Fruit fly (Drosophila melanogaster) whole organism, pupa: ENCODE results near the gene CG43896.
A peak's percentile ranks its signal among the peaks of the same experiment; 100 is the strongest.

Experiments
- CG10348 ChIP-seq: fragments of 200-800 bp; sonication (Bioruptor generic); IDR thresholded peaks from 2 replicates; pipeline ENCODE4 v1.3.6; 2022; ENCODE audit warnings: missing biosample characterization, missing genetic modification characterization
- CG12605 ChIP-seq: fragments of 200-800 bp; sonication (Bioruptor generic); IDR thresholded peaks from 2 replicates; pipeline ENCODE4 v1.3.6; 2022; ENCODE audit warnings: missing biosample characterization, missing genetic modification characterization
- CG13204 ChIP-seq: fragments of 200-800 bp; sonication (Bioruptor generic); optimal IDR thresholded peaks from 2 replicates; lab custom pipeline; 2018; ENCODE audit warnings: missing biosample characterization, mild to moderate bottlenecking, missing genetic modification characterization, moderate library complexity
- CG14655 ChIP-seq: fragments of 200-800 bp; sonication (Bioruptor generic); optimal IDR thresholded peaks from 3 replicates; lab custom pipeline; 2017; ENCODE audit warnings: mild to moderate bottlenecking, missing biosample characterization, missing genetic modification reagents, missing genetic modification characterization
- CG15710 ChIP-seq: fragments of 200-800 bp; sonication (Bioruptor generic); optimal IDR thresholded peaks from 2 replicates; lab custom pipeline; 2018; ENCODE audit warnings: missing biosample characterization, mild to moderate bottlenecking, missing genetic modification characterization, moderate library complexity
- CG17806 ChIP-seq: fragments of 200-800 bp; sonication (Bioruptor generic); optimal IDR thresholded peaks from 2 replicates; lab custom pipeline; 2018; ENCODE audit warnings: missing biosample characterization, mild to moderate bottlenecking, missing genetic modification characterization, moderate library complexity
- CG32121 ChIP-seq: fragments of 200-800 bp; sonication (Bioruptor generic); IDR thresholded peaks from 2 replicates; pipeline ENCODE4 v1.3.6; 2022; ENCODE audit warnings: missing biosample characterization, missing genetic modification characterization
- CG34367 ChIP-seq: fragments of 200-800 bp; sonication (Bioruptor generic); optimal IDR thresholded peaks from 2 replicates; lab custom pipeline; 2018; ENCODE audit warnings: missing biosample characterization, mild to moderate bottlenecking, missing genetic modification characterization
- CG4496 ChIP-seq: fragments of 200-800 bp; sonication (Bioruptor generic); IDR thresholded peaks from 3 replicates; pipeline ENCODE4 v1.3.6; 2022; ENCODE audit warnings: missing biosample characterization, missing genetic modification characterization
- CG8159 ChIP-seq: fragments of 200-800 bp; sonication (Bioruptor generic); optimal IDR thresholded peaks from 3 replicates; lab custom pipeline; 2018; ENCODE audit warnings: missing biosample characterization, mild to moderate bottlenecking, missing genetic modification characterization, moderate library complexity
- CG8301 ChIP-seq: fragments of 200-800 bp; sonication (Bioruptor generic); optimal IDR thresholded peaks from 2 replicates; lab custom pipeline; 2018; ENCODE audit warnings: missing biosample characterization, mild to moderate bottlenecking, missing genetic modification characterization
- CG9948 ChIP-seq: fragments of 200-800 bp; sonication (Bioruptor generic); optimal IDR thresholded peaks from 2 replicates; lab custom pipeline; 2018; ENCODE audit warnings: missing biosample characterization, mild to moderate bottlenecking, missing genetic modification characterization, moderate library complexity
- D1 ChIP-seq: fragments of 200-800 bp; sonication (Bioruptor generic); optimal IDR thresholded peaks from 2 replicates; lab custom pipeline; 2018; ENCODE audit warnings: missing biosample characterization, mild to moderate bottlenecking, missing genetic modification characterization, moderate library complexity
- EcR ChIP-seq: fragments of 200-800 bp; sonication (Bioruptor generic); optimal IDR thresholded peaks from 3 replicates; lab custom pipeline; 2019; ENCODE audit warnings: missing biosample characterization, missing genetic modification characterization, mild to moderate bottlenecking, moderate library complexity, missing genetic modification reagents
- Ets98B ChIP-seq: fragments of 200-800 bp; sonication (Bioruptor generic); IDR thresholded peaks from 2 replicates; pipeline ENCODE4 v1.3.6; 2022; ENCODE audit warnings: missing biosample characterization, missing genetic modification characterization
- Pif1A ChIP-seq: fragments of 200-800 bp; sonication (Bioruptor generic); optimal IDR thresholded peaks from 3 replicates; lab custom pipeline; 2016; ENCODE audit warnings: missing biosample characterization, missing genetic modification characterization
- Pif1B ChIP-seq: fragments of 200-800 bp; sonication (Bioruptor generic); optimal IDR thresholded peaks from 3 replicates; lab custom pipeline; 2016; ENCODE audit warnings: missing biosample characterization, missing genetic modification characterization
- Snoo ChIP-seq: fragments of 200-800 bp; sonication (Bioruptor generic); optimal IDR thresholded peaks from 3 replicates; lab custom pipeline; 2017; ENCODE audit warnings: missing biosample characterization, mild to moderate bottlenecking, missing genetic modification characterization, inconsistent platforms
- fd96Ca ChIP-seq: fragments of 200-800 bp; sonication (Bioruptor generic); IDR thresholded peaks from 3 replicates; pipeline ENCODE4 v1.3.6; 2022; ENCODE audit warnings: missing biosample characterization, missing genetic modification characterization
- gl ChIP-seq: fragments of 200-800 bp; sonication (Bioruptor generic); optimal IDR thresholded peaks from 2 replicates; lab custom pipeline; 2018; ENCODE audit warnings: missing biosample characterization, mild to moderate bottlenecking, missing genetic modification characterization
- rn ChIP-seq: fragments of 200-800 bp; sonication (Bioruptor generic); IDR thresholded peaks from 2 replicates; pipeline ENCODE4 v1.3.6; 2022; ENCODE audit warnings: missing biosample characterization, missing genetic modification characterization

The CG43896 gene

DNA sequence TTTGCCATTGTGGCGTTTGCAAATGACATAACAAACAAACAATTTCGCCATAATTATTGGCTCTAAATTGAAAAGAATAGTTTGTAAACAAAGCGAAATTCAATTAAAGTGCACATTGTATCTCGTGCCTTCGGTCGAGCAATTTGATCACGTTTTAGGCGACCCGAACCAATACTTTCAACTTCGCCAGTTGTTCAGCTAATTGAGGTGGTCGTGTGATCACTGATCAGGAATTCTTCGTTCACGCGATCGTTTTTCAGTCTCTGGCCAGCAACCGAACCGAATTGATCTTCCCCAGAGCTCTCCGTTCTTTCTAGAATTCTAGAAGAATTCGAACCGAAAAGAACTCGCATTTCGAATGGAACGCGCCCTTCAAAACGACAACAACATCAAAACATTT is 28.2 kb downstream of the CG43896 start:
- TF ChIP-seq D1 (tag; lab: Kevin White, UChicago), result no peak
- TF ChIP-seq CG14655 (GFP tag; lab: Kevin White, UChicago), result no peak
- TF ChIP-seq rn (GFP tag; lab: Robert Waterston, UW), result no peak
- TF ChIP-seq CG34367 (tag; lab: Kevin White, UChicago), result no peak
- TF ChIP-seq Snoo (tag; lab: Kevin White, UChicago), result no peak
- no peak for TF ChIP-seq Pif1A (GFP tag; lab: Kevin White, UChicago)
- no peak for TF ChIP-seq CG12605
- TF ChIP-seq CG17806 (tag; lab: Kevin White, UChicago), result no peak
- TF ChIP-seq CG9948 (tag; lab: Kevin White, UChicago), result no peak
- no peak for TF ChIP-seq CG32121 (GFP tag; lab: Robert Waterston, UW)
- TF ChIP-seq EcR (GFP tag; lab: Kevin White, UChicago), result no peak
- no peak for TF ChIP-seq CG8159 (tag; lab: Kevin White, UChicago)
- no peak for TF ChIP-seq CG13204
- no peak for TF ChIP-seq Ets98B (GFP tag; lab: Robert Waterston, UW)
- TF ChIP-seq Pif1B (GFP tag; lab: Kevin White, UChicago), result no peak
- TF ChIP-seq CG10348 (GFP tag; lab: Robert Waterston, UW), result no peak
- TF ChIP-seq CG8301 (tag; lab: Kevin White, UChicago), result no peak

DNA sequence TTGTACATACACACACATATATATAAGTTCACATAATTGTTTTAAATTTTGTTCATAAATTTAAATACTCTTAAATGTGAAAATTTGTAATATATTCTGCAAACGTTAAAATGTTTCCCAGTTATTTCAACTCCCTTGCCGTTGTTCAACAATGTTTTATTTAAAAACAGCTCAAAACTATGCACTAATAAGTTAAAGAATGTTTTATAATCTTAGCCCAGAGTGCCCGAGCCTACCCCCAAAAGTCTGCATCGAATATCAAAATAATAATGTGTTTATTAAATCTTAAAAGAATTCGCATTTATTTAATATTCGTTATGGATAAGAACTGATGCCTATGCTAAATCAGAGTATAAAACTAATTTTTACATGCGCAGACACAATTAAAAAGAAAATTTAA is 32.0 kb downstream of the CG43896 start:
- TF ChIP-seq CG34367 (tag; lab: Kevin White, UChicago) (no peak), Pif1B (GFP tag; lab: Kevin White, UChicago) (no peak), CG4496 (no peak), D1 (tag; lab: Kevin White, UChicago) (peak; percentile 59)

DNA sequence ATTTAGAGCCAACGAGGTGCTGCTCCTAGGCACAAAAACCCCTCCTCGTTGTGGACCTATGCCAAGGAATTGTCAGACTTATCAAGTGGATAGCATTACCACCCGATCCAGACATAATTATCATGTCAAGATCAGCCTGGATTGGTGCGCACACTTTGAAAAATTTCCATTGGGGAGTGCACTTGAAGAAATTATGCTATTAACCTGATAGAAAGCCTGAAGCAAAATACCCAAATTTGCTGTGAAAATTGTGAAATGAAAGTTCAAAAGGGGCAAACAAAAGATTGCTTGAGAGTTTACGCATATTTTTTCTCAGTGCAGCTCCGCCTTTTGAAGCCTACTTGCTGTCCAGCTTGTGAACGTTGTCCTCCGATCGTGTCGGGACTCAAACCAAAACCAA is 37.8 kb downstream of the CG43896 start:
- no peak for TF ChIP-seq CG14655 (GFP tag; lab: Kevin White, UChicago)
- TF ChIP-seq fd96Ca, result peak; percentile 16; the same call in 1 of the 3 replicates
- peak; percentile 6 for TF ChIP-seq CG34367 (tag; lab: Kevin White, UChicago)
- TF ChIP-seq CG4496, result peak; percentile 41
- no peak for TF ChIP-seq Snoo (tag; lab: Kevin White, UChicago)
- TF ChIP-seq CG10348 (GFP tag; lab: Robert Waterston, UW), result no peak
- no peak for TF ChIP-seq CG12605
- TF ChIP-seq CG32121 (GFP tag; lab: Robert Waterston, UW), result no peak
- peak; percentile 3 for TF ChIP-seq Pif1B (GFP tag; lab: Kevin White, UChicago)
- TF ChIP-seq CG9948 (tag; lab: Kevin White, UChicago), result peak; percentile 38
- peak; percentile 54 for TF ChIP-seq CG8159 (tag; lab: Kevin White, UChicago)
- peak; percentile 26 for TF ChIP-seq CG8301 (tag; lab: Kevin White, UChicago)
- TF ChIP-seq Pif1A (GFP tag; lab: Kevin White, UChicago), result peak; percentile 33
- TF ChIP-seq CG13204, result no peak
- TF ChIP-seq EcR (GFP tag; lab: Kevin White, UChicago), result no peak
- peak; percentile 5 for TF ChIP-seq D1 (tag; lab: Kevin White, UChicago)
- TF ChIP-seq CG17806 (tag; lab: Kevin White, UChicago), result peak; percentile 54
- 0 out of 2 replicates have a peak, but pooled peaks have one; percentile 30 for TF ChIP-seq Ets98B (GFP tag; lab: Robert Waterston, UW)
- TF ChIP-seq rn (GFP tag; lab: Robert Waterston, UW), result no peak
- TF ChIP-seq gl (tag; lab: Kevin White, UChicago), result no peak
- TF ChIP-seq CG15710 (tag; lab: Kevin White, UChicago), result peak; percentile 41

DNA sequence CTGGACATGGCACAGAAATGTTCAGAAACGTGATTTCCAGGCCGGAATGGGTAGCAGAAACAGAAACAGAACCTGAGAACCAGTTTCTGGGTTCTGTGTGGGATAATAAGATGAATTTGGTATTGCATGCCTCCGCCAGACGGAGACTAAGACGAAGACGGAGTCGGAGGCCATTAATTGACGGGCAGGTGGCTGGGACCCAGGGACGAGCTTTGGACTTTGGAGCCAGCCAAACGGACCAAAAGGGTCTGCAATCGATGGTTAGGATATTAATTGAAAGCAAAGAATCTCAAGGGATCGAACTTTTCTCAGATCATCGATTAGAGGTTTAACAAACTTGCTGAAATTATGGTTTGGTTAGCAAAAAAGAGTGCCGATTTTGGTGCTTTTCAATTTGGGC is 38.4 kb downstream of the CG43896 start:
- peak; percentile 1 for TF ChIP-seq EcR (GFP tag; lab: Kevin White, UChicago)
- no peak for TF ChIP-seq fd96Ca
- TF ChIP-seq CG9948 (tag; lab: Kevin White, UChicago), result no peak
- TF ChIP-seq CG4496, result no peak
- TF ChIP-seq CG34367 (tag; lab: Kevin White, UChicago), result no peak
- no peak for TF ChIP-seq CG17806 (tag; lab: Kevin White, UChicago)
- no peak for TF ChIP-seq rn (GFP tag; lab: Robert Waterston, UW)
- peak; percentile 5 for TF ChIP-seq Snoo (tag; lab: Kevin White, UChicago)
- peak; percentile 59 for TF ChIP-seq gl (tag; lab: Kevin White, UChicago)
- no peak for TF ChIP-seq CG12605

DNA sequence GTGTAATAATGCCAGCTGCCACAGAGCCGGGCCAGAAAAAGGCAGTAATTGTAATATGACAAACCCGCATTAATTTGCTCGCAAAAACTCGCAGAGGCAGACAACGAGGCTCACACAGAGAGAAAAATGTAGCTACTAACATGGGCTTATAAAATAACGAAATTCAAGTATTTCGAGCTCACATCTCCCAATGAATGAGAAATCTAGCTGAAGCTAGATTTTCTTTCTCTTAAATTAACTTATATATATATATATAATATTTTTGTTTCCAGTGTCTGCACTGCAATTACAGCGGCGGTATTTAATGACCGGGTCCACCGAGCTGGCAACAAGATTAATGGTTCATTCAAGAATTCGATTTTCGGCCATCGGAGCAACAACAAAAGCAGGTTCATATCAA is 40.3 kb downstream of the CG43896 start:
- no peak for TF ChIP-seq EcR (GFP tag; lab: Kevin White, UChicago)
- TF ChIP-seq CG8301 (tag; lab: Kevin White, UChicago), result no peak
- TF ChIP-seq Ets98B (GFP tag; lab: Robert Waterston, UW), result peak; percentile 72
- TF ChIP-seq fd96Ca, result 0 out of 3 replicates have a peak, but pooled peaks have one; percentile 25
- peak; percentile 78 for TF ChIP-seq CG4496
- TF ChIP-seq D1 (tag; lab: Kevin White, UChicago), result no peak
- no peak for TF ChIP-seq CG13204
- TF ChIP-seq CG12605, result no peak
- TF ChIP-seq CG15710 (tag; lab: Kevin White, UChicago), result no peak
- peak; percentile 20 for TF ChIP-seq CG8159 (tag; lab: Kevin White, UChicago)
- TF ChIP-seq gl (tag; lab: Kevin White, UChicago), result no peak
- TF ChIP-seq CG9948 (tag; lab: Kevin White, UChicago), result no peak
- TF ChIP-seq CG32121 (GFP tag; lab: Robert Waterston, UW), result peak; percentile 63; the same call in 1 of the 2 replicates
- peak; percentile 71 for TF ChIP-seq Snoo (tag; lab: Kevin White, UChicago)
- peak; percentile 16 for TF ChIP-seq Pif1A (GFP tag; lab: Kevin White, UChicago)
- peak; percentile 3 for TF ChIP-seq Pif1B (GFP tag; lab: Kevin White, UChicago)
- TF ChIP-seq rn (GFP tag; lab: Robert Waterston, UW), result peak; percentile 46; the same call in 1 of the 2 replicates
- no peak for TF ChIP-seq CG10348 (GFP tag; lab: Robert Waterston, UW)
- peak; percentile 34 for TF ChIP-seq CG14655 (GFP tag; lab: Kevin White, UChicago)
- TF ChIP-seq CG34367 (tag; lab: Kevin White, UChicago), result no peak
- TF ChIP-seq CG17806 (tag; lab: Kevin White, UChicago), result peak; percentile 21
